Worm (Caenorhabditis elegans) whole organism, L2 larva: ENCODE measurements around the gene ZK180.7.

Experiments used
- blmp-1 ChIP-seq: sonication (generic microtip); optimal IDR thresholded peaks from 2 replicates; lab custom pipeline; 2017; ENCODE audit warnings: missing genetic modification characterization, mild to moderate bottlenecking, missing compliant biosample characterization, antibody characterized with exemption, moderate library complexity; ENCODE audit not compliant: insufficient read depth
- crh-2 ChIP-seq: sonication (generic microtip); optimal IDR thresholded peaks from 2 replicates; lab custom pipeline; 2017; ENCODE audit warnings: missing biosample characterization, missing genetic modification characterization
- egl-27 ChIP-seq: sonication (generic microtip); optimal IDR thresholded peaks from 3 replicates; lab custom pipeline; 2017; ENCODE audit warnings: missing biosample characterization, missing genetic modification reagents, missing genetic modification characterization
- lin-13 ChIP-seq: fragments of 150-350 bp; optimal IDR thresholded peaks from 2 replicates; lab custom pipeline; 2014; ENCODE audit warnings: missing biosample characterization, missing genetic modification reagents, missing genetic modification characterization
- mdl-1 ChIP-seq, 2 experiments: fragments of 150-350 bp in 1 of 2; sonication (generic microtip) in 1 of 2; optimal IDR thresholded peaks; 2 replicates each; lab custom pipeline; 2017; ENCODE audit warnings: missing biosample characterization in 2 of 2, missing genetic modification characterization in 2 of 2
- nhr-237 ChIP-seq: fragments of 150-350 bp; optimal IDR thresholded peaks from 2 replicates; lab custom pipeline; 2014; ENCODE audit warnings: missing biosample characterization, missing genetic modification characterization
- nhr-6 ChIP-seq: fragments of 150-350 bp; optimal IDR thresholded peaks from 2 replicates; lab custom pipeline; 2014; ENCODE audit warnings: missing biosample characterization, missing genetic modification characterization
- sma-3 ChIP-seq: sonication (generic microtip); optimal IDR thresholded peaks from 2 replicates; lab custom pipeline; 2016; ENCODE audit warnings: missing genetic modification reagents, missing genetic modification characterization, missing compliant biosample characterization
- unc-39 ChIP-seq: fragments of 150-350 bp; optimal IDR thresholded peaks from 2 replicates; lab custom pipeline; 2014; ENCODE audit warnings: missing biosample characterization, missing genetic modification characterization
- unc-62 ChIP-seq: fragments of 150-350 bp; optimal IDR thresholded peaks from 2 replicates; lab custom pipeline; 2014; ENCODE audit warnings: missing biosample characterization, missing genetic modification reagents, missing genetic modification characterization
- zag-1 ChIP-seq: fragments of 150-350 bp; optimal IDR thresholded peaks from 2 replicates; lab custom pipeline; 2014; ENCODE audit warnings: missing biosample characterization, missing genetic modification characterization
- ztf-11 ChIP-seq: sonication (generic microtip); optimal IDR thresholded peaks from 2 replicates; lab custom pipeline; 2017; ENCODE audit warnings: missing biosample characterization, missing genetic modification characterization

- TF ChIP-seq unc-39 (tag; lab: Kevin White, UChicago) = no peak
- TF ChIP-seq zag-1 (tag; lab: Kevin White, UChicago) = no peak
- no peak for TF ChIP-seq mdl-1 (tag; optimal IDR thresholded peaks at IDR 0.05; lab: Kevin White, UChicago)
- TF ChIP-seq egl-27 (tag; lab: Kevin White, UChicago) = no peak
- TF ChIP-seq unc-62 (GFP tag; lab: Kevin White, UChicago) = no peak
- no peak for TF ChIP-seq nhr-237
- TF ChIP-seq nhr-6 (tag; lab: Kevin White, UChicago) = no peak
- no peak for TF ChIP-seq blmp-1 (tag; lab: Kevin White, UChicago)
- no peak for TF ChIP-seq ztf-11 (tag; lab: Kevin White, UChicago)
- TF ChIP-seq lin-13 = no peak
- TF ChIP-seq sma-3 (GFP tag; lab: Kevin White, UChicago) = no peak
- TF ChIP-seq crh-2 (tag; lab: Kevin White, UChicago) = no peak
These were observed 29.4 kb downstream of the ZK180.7 start for ce11 chrIV:4519714-4520113.
